Worm (Caenorhabditis elegans) whole organism, midembryonic: ENCODE data around the gene dao-6.

ENCODE experiments used
- flt-1 ChIP-seq: fragments of 200-800 bp; sonication (Bioruptor generic); IDR thresholded peaks from 2 replicates; pipeline ENCODE4 v1.3.6; 2022; ENCODE audit warnings: missing genetic modification characterization, missing compliant biosample characterization
- klf-2 ChIP-seq: fragments of 200-800 bp; sonication (Bioruptor generic); conservative IDR thresholded peaks from 2 replicates; pipeline ENCODE4 v1.3.6; 2022; ENCODE audit warnings: missing genetic modification reagents, missing genetic modification characterization, missing compliant biosample characterization

DNA sequence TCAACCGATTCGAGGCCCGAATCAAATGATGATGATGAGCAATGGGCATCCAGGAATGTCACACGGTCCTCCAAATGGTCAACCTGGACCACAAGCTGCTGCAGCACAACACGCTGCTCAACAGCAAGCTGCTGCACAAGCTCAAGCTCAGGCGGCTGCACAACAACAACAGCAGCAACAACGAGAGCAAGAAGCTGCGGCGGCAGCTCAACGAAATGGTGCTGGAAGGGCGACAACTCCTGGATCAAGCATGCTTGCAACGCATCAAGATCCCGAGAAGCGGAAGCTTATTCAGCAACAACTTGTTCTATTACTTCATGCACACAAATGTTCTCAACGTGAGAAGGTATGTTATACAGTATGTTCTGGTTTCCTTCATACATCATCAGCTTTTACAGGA is 32.0 kb upstream of the dao-6 start:
- TF ChIP-seq flt-1 (GFP tag; lab: Robert Waterston, UW) (0 out of 2 replicates have a peak, but pooled peaks have one; percentile 50), klf-2 (no peak)
